Fruit fly (Drosophila melanogaster): ENCODE data around the gene fipi.

fipi gene

DNA sequence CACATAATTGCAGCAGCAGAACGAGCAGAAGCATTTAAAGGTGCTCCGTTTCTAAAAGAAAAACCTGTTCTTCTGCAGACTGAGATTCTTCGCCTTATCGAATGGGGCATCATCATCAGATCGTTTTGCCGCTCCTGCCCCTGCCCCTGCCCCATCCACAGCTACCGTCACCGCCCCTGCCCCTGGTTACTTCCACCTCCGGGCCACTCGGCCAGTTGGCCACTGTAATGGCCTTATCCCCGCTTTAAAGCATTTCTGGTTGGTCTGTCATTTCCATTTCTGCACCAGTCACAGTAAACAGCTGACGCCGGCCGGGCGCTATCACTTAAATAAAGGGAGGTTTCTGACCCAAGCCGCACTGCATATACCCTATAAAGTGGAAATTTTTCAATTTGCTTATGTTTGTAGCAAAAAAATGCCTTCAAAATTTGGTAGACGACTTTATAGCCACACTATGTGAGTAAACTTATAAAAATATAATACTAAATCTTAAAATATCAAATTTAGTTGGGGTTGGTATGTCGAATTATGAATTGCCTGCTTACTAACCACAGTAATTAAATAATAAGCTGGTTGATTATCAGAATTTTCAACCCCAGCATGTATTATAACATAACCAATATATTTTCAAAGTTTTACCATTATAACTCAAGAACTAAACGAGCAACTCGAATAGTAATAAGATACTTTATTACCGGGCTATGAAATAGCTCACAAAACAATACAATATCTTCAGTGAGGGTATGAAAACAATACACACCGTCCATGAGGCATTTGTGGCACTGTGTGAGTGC lies 17.1 kb upstream of the fipi start (continued):
- peak; percentile 36 for TF ChIP-seq ac (GFP tag; optimal IDR thresholded peaks at IDR 0.05)
- TF ChIP-seq CG31365 (tag; optimal IDR thresholded peaks at IDR 0.05), result no peak
- no peak for TF ChIP-seq Lhr (GFP tag; optimal IDR thresholded peaks at IDR 0.05)
- TF ChIP-seq CG17568 (GFP tag; optimal IDR thresholded peaks at IDR 0.05), result no peak
- TF ChIP-seq CG8478 (optimal IDR thresholded peaks at IDR 0.05), result no peak
- no peak for TF ChIP-seq hth (optimal IDR thresholded peaks at IDR 0.05)
- no peak for TF ChIP-seq CG32767 (GFP tag; IDR thresholded peaks at IDR 0.05)
- no peak for TF ChIP-seq CG16779 (GFP tag; IDR thresholded peaks at IDR 0.05)
- no peak for TF ChIP-seq nau (GFP tag; optimal IDR thresholded peaks at IDR 0.05)
- TF ChIP-seq CG11456 (GFP tag; IDR thresholded peaks at IDR 0.05), result 0 out of 3 replicates have a peak, but pooled peaks have one; percentile 58
- TF ChIP-seq CG12659 (GFP tag; optimal IDR thresholded peaks at IDR 0.05), result peak; percentile 79
- no peak for TF ChIP-seq CkIIα-i1 (GFP tag; IDR thresholded peaks at IDR 0.05)
- TF ChIP-seq knrl (GFP tag; IDR thresholded peaks at IDR 0.05; ENCODE audit: partially characterized antibody), result no peak
- TF ChIP-seq pita (GFP tag; optimal IDR thresholded peaks at IDR 0.05), result no peak
- TF ChIP-seq mirr (GFP tag; optimal IDR thresholded peaks at IDR 0.05), result no peak
- no peak for TF ChIP-seq dm (GFP tag; optimal IDR thresholded peaks at IDR 0.05)
- TF ChIP-seq jing (GFP tag; optimal IDR thresholded peaks at IDR 0.05), result no peak
- no peak for TF ChIP-seq CG4730 (GFP tag; IDR thresholded peaks at IDR 0.05)
- TF ChIP-seq chn (GFP tag; optimal IDR thresholded peaks at IDR 0.05), result peak; percentile 29
- no peak for TF ChIP-seq yki (optimal IDR thresholded peaks at IDR 0.05)
- peak; percentile 86 for TF ChIP-seq CG9727 (GFP tag; optimal IDR thresholded peaks at IDR 0.05)
- peak; percentile 10 for TF ChIP-seq CG4854 (GFP tag; optimal IDR thresholded peaks at IDR 0.05)
- peak; percentile 63 for TF ChIP-seq CG14710 (tag; optimal IDR thresholded peaks at IDR 0.05)
- TF ChIP-seq row (GFP tag; IDR thresholded peaks at IDR 0.05), result peak; percentile 96
- 0 out of 2 replicates have a peak, but pooled peaks have one; percentile 16 for TF ChIP-seq CG11247 (GFP tag; IDR thresholded peaks at IDR 0.05)
- no peak for TF ChIP-seq fru (optimal IDR thresholded peaks at IDR 0.05)
- TF ChIP-seq Usf (GFP tag; optimal IDR thresholded peaks at IDR 0.05), result peak; percentile 50
- no peak for TF ChIP-seq kay (GFP tag; optimal IDR thresholded peaks at IDR 0.05)
- peak; percentile 71 for TF ChIP-seq slbo (GFP tag; IDR thresholded peaks at IDR 0.05)
- peak; percentile 69 for TF ChIP-seq Abd-B (GFP tag; optimal IDR thresholded peaks at IDR 0.05)
- no peak for TF ChIP-seq Scr (GFP tag; IDR thresholded peaks at IDR 0.05; ENCODE audit: partially characterized antibody)
- peak; percentile 30 for TF ChIP-seq psq (GFP tag; optimal IDR thresholded peaks at IDR 0.05)
- peak; percentile 9 for TF ChIP-seq Dad (GFP tag; optimal IDR thresholded peaks at IDR 0.05)
- TF ChIP-seq sisA (GFP tag; IDR thresholded peaks at IDR 0.05), result peak; percentile 52
- no peak for TF ChIP-seq CG14014 (GFP tag; IDR thresholded peaks at IDR 0.05)
- peak; percentile 64 for TF ChIP-seq CG4328 (GFP tag; optimal IDR thresholded peaks at IDR 0.05)
- TF ChIP-seq Ets65A (GFP tag), result peak; percentile 89
- TF ChIP-seq CG15601 (tag; optimal IDR thresholded peaks at IDR 0.05), result peak; percentile 54
- peak; percentile 76 for TF ChIP-seq az2 (GFP tag; optimal IDR thresholded peaks at IDR 0.05)
- no peak for TF ChIP-seq vfl (GFP tag; optimal IDR thresholded peaks at IDR 0.05)
- TF ChIP-seq stc (GFP tag; IDR thresholded peaks at IDR 0.05), result no peak
- peak; percentile 52 for TF ChIP-seq pho (GFP tag; optimal IDR thresholded peaks at IDR 0.05)
- peak; percentile 42 to 54 for TF ChIP-seq dpn (GFP tag; optimal IDR thresholded peaks at IDR 0.05)
- TF ChIP-seq Myb (GFP tag; optimal IDR thresholded peaks at IDR 0.05), result no peak
- peak; percentile 25 for TF ChIP-seq Bdp1 (GFP tag; optimal IDR thresholded peaks at IDR 0.05)
- TF ChIP-seq MTF-1 (GFP tag; optimal IDR thresholded peaks at IDR 0.05; ENCODE audit: borderline replicate concordance), result no peak
- peak; percentile 52 for TF ChIP-seq CG10267 (tag; optimal IDR thresholded peaks at IDR 0.05)
- no peak for TF ChIP-seq wdn (GFP tag; IDR thresholded peaks at IDR 0.05)
- no peak for TF ChIP-seq gcm (GFP tag; optimal IDR thresholded peaks at IDR 0.05)
- peak; percentile 35 for TF ChIP-seq CG17829 (tag; optimal IDR thresholded peaks at IDR 0.05)
- TF ChIP-seq exex (tag; optimal IDR thresholded peaks at IDR 0.05), result peak; percentile 17
